Worm (Caenorhabditis elegans) whole organism, late embryonic: Measurements from ENCODE around the gene fbxa-164.

Experiments used
- ceh-24 ChIP-seq: sonication (generic microtip); optimal IDR thresholded peaks from 2 replicates; lab custom pipeline; 2016; ENCODE audit warnings: mild to moderate bottlenecking, missing genetic modification characterization, missing compliant biosample characterization
- fkh-6 ChIP-seq: sonication (generic microtip); optimal IDR thresholded peaks from 2 replicates; lab custom pipeline; 2016; ENCODE audit warnings: missing genetic modification characterization, missing compliant biosample characterization
- nfya-1 ChIP-seq: sonication (generic microtip); optimal IDR thresholded peaks from 2 replicates; lab custom pipeline; 2017; ENCODE audit warnings: missing genetic modification characterization, mild to moderate bottlenecking, missing compliant biosample characterization, antibody characterized with exemption, moderate library complexity
- rnt-1 ChIP-seq: sonication (generic microtip); optimal IDR thresholded peaks from 2 replicates; lab custom pipeline; 2016; ENCODE audit warnings: missing genetic modification characterization, missing compliant biosample characterization
- unc-86 ChIP-seq: sonication (generic microtip); optimal IDR thresholded peaks from 2 replicates; lab custom pipeline; 2016; ENCODE audit warnings: missing genetic modification characterization, missing compliant biosample characterization

DNA sequence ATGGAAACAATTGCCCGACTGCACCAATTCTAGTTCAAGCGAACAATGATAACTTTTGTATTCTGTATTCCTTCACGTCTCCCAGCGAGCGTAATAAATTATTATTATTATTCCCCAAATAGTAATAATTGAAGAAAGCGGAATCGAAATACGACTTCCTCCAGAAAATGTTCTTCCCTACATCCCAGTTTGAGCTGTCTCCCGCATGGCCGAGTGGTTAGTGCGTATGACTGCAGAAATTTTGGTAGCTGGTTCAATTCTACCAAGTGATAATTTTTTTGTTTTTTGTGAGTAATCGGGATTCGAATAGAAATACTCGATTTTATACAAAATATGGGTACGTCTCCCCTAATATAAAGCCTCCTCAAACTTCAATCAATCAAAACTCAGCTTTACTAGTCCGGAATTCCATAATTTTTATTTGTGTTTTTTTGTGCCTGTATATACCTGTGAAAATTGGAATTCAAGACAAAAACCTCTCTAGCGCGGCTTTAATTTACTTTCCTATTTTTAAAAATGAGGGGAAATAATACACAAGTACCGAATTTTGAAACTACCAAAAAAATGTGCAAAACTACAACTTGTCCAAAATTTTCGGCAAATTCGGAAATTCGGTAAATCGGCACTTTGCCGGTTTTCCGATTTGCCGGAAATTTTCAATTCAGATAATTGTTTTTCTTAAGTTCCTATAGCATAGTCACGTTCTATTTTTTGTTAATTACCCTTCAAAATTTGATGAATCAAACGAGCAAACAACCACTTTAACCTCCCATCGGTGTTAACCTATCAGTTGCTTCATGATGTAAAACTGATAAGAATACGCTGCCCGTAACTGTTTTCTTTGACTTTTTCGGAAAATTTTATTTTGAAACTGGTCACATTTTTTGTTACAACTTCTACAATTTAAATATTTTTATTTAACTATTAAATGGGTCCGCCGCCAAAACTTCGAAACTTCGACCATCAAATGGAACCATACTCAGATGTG, 16.5 kb downstream of the fbxa-164 start, which contains the start of gene bath-46:
- TF ChIP-seq fkh-6 (tag; lab: Kevin White, UChicago) = no peak
- TF ChIP-seq unc-86 (tag; lab: Kevin White, UChicago) = no peak
- no peak for TF ChIP-seq rnt-1 (tag; lab: Kevin White, UChicago)
- TF ChIP-seq ceh-24 (tag; lab: Kevin White, UChicago) = no peak
- no peak for TF ChIP-seq nfya-1 (tag; lab: Kevin White, UChicago)
